Worm (Caenorhabditis elegans) whole organism, L4 larva: ENCODE data around the gene fbxa-32.

Experiments
- ama-1 ChIP-seq: fragments of 150-350 bp; optimal IDR thresholded peaks from 2 replicates; lab custom pipeline; 2014; ENCODE audit warnings: inconsistent platforms, mixed read lengths
- dve-1 ChIP-seq: sonication (generic microtip); optimal IDR thresholded peaks from 2 replicates; lab custom pipeline; 2017; ENCODE audit warnings: antibody characterized with exemption, mild to moderate bottlenecking, missing genetic modification characterization, missing compliant biosample characterization; ENCODE audit not compliant: insufficient read depth
- fos-1 ChIP-seq: fragments of 150-350 bp; optimal IDR thresholded peaks from 2 replicates; lab custom pipeline; 2014; ENCODE audit warnings: missing biosample characterization, missing genetic modification characterization
- lin-39 ChIP-seq: fragments of 150-350 bp; optimal IDR thresholded peaks from 2 replicates; lab custom pipeline; 2014; ENCODE audit warnings: missing biosample characterization, missing genetic modification reagents, missing genetic modification characterization
- nhr-41 ChIP-seq: fragments of 200-800 bp; sonication (Bioruptor generic); IDR thresholded peaks from 2 replicates; pipeline ENCODE4 v1.3.6; 2022; ENCODE audit warnings: missing genetic modification reagents, missing genetic modification characterization, missing compliant biosample characterization

- TF ChIP-seq nhr-41 (GFP tag; lab: Robert Waterston, UW), result no peak
- no peak for TF ChIP-seq dve-1
- TF ChIP-seq lin-39, result no peak
- TF ChIP-seq fos-1 (tag; lab: Kevin White, UChicago), result no peak
- TF ChIP-seq ama-1 (lab: Kevin White, UChicago), result no peak
These were observed 38.3 kb upstream of the fbxa-32 start for ce11 chrIII:1307333-1307732.
